Worm (Caenorhabditis elegans) whole organism, L2 larva: ENCODE results near the gene ZK892.6.

Experiments used
- ceh-82 ChIP-seq: fragments of 150-350 bp; optimal IDR thresholded peaks from 2 replicates; lab custom pipeline; 2014; ENCODE audit warnings: missing biosample characterization, missing genetic modification characterization
- nhr-6 ChIP-seq: fragments of 150-350 bp; optimal IDR thresholded peaks from 2 replicates; lab custom pipeline; 2014; ENCODE audit warnings: missing biosample characterization, missing genetic modification characterization
- unc-55 ChIP-seq: fragments of 150-350 bp; sonication (generic microtip); optimal IDR thresholded peaks from 3 replicates; lab custom pipeline; 2014; ENCODE audit warnings: missing biosample characterization, missing genetic modification reagents, missing genetic modification characterization
- ztf-11 ChIP-seq: sonication (generic microtip); optimal IDR thresholded peaks from 2 replicates; lab custom pipeline; 2017; ENCODE audit warnings: missing biosample characterization, missing genetic modification characterization

DNA sequence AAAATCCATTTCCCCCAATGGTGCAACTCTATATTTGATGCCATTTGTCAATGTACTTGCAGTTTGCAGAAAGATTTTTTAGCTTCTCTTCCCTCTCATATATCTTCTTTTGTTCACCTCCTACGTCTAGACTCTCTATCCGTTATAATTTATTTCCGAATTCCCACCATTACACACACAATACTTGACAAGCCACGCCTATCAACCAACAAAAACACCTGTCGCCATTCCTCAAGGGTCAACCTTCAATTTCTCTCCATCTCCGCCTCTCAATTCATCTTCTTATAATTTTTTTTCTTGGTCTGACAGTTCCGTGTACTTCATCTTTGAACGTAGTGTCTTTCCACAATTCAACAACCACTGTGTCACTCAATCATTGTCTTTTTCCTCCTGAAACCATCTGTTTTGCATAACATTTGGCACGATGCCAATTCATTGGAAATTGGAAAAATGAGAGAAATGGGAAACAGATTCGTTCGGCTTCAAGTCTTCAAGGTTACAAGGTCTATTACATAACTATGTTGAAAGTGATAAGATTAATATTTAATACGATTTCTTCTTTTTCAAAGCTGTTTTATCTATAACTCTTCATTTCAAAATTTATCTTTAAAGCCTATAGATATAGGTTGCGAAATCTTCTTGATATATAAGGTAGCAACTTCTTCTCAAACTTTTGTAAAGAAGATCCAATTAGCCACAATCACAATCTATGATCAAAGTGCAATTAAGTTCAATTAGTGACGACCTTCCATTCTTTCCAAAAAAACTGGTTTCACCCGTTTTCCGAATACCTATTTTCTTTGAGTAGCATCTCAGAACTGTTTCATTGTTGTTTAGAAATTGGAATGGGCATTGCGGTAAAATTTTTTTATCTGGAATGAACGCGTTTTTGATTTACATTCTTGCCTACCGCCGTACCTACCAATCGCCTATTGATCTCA lies 7.0 kb upstream of the ZK892.6 start:
- TF ChIP-seq unc-55 (GFP tag; lab: Kevin White, UChicago): no peak
- no peak for TF ChIP-seq nhr-6 (tag; lab: Kevin White, UChicago)
- TF ChIP-seq ztf-11 (tag; lab: Kevin White, UChicago): no peak
- no peak for TF ChIP-seq ceh-82 (tag; lab: Kevin White, UChicago)
